Worm (Caenorhabditis elegans): Measurements from ENCODE around the gene F15G9.6.

DNA sequence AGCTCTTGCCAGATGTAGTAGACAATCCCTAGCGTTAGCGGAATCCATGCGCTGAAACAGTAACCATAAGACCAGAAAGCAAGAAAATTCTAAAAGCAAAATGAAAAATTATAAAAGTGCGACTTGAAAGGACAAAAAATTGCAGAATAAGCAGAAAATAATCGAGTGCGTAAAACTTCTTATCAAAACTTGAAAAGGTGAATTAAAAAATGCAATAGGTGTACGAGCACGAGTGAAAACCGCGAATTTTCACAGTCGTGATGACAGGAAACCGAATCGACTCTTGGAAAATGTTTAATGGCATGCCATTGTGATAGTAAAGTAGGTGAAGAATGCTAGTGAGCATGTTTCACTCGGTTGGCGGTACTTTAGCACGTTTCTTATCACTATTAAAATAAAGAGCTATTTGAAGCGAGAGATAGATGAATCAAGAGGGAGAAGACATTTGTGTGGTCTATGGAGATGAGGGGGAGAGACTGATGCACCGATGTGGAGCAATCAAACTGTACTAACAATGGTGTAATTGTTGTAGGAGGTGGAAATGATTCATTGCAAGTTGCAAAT, 29.4 kb upstream of the F15G9.6 start, which contains the start of gene ifp-1:
- TF ChIP-seq klf-2 (GFP tag; conservative IDR thresholded peaks at IDR 0.05), result no peak
- no peak for TF ChIP-seq tab-1 (GFP tag; IDR thresholded peaks at IDR 0.05)
- TF ChIP-seq cog-1 (tag; optimal IDR thresholded peaks at IDR 0.05), result no peak

Data from whole organism, midembryonic.